Worm (Caenorhabditis elegans) whole organism, L2 larva: ENCODE measurements around the gene spp-7.

Experiments used
- Y55F3AM.14 ChIP-seq: fragments of 200-800 bp; sonication (Bioruptor generic); optimal IDR thresholded peaks from 2 replicates; lab custom pipeline; 2018; ENCODE audit warnings: mild to moderate bottlenecking, missing genetic modification characterization, missing compliant biosample characterization
- aly-2 ChIP-seq: fragments of 150-350 bp; optimal IDR thresholded peaks from 2 replicates; lab custom pipeline; 2014; ENCODE audit warnings: missing biosample characterization, missing genetic modification characterization
- ceh-16 ChIP-seq: fragments of 150-350 bp; optimal IDR thresholded peaks from 2 replicates; lab custom pipeline; 2014; ENCODE audit warnings: missing biosample characterization, missing genetic modification characterization
- elt-3 ChIP-seq: sonication (generic microtip); optimal IDR thresholded peaks from 2 replicates; lab custom pipeline; 2017; ENCODE audit warnings: missing biosample characterization, missing genetic modification characterization
- lin-11 ChIP-seq: fragments of 150-350 bp; sonication (generic microtip); optimal IDR thresholded peaks from 2 replicates; lab custom pipeline; 2014; ENCODE audit warnings: missing biosample characterization, missing genetic modification characterization, inconsistent platforms, mixed read lengths
- mdl-1 ChIP-seq, 2 experiments: fragments of 150-350 bp in 1 of 2; sonication (generic microtip) in 1 of 2; optimal IDR thresholded peaks; 2 replicates each; lab custom pipeline; 2017; ENCODE audit warnings: missing biosample characterization in 2 of 2, missing genetic modification characterization in 2 of 2
- nhr-10 ChIP-seq: sonication (generic microtip); optimal IDR thresholded peaks from 2 replicates; lab custom pipeline; 2017; ENCODE audit warnings: missing biosample characterization, missing genetic modification characterization
- nhr-12 ChIP-seq: fragments of 150-350 bp; optimal IDR thresholded peaks from 2 replicates; lab custom pipeline; 2014; ENCODE audit warnings: missing biosample characterization, missing genetic modification characterization
- nhr-129 ChIP-seq: fragments of 150-350 bp; optimal IDR thresholded peaks from 2 replicates; lab custom pipeline; 2014; ENCODE audit warnings: missing biosample characterization, missing genetic modification characterization
- nhr-237 ChIP-seq: fragments of 150-350 bp; optimal IDR thresholded peaks from 2 replicates; lab custom pipeline; 2014; ENCODE audit warnings: missing biosample characterization, missing genetic modification characterization
- peb-1 ChIP-seq: fragments of 150-350 bp; optimal IDR thresholded peaks from 2 replicates; lab custom pipeline; 2014; ENCODE audit warnings: missing biosample characterization, missing genetic modification characterization
- snpc-4 ChIP-seq: fragments of 150-350 bp; optimal IDR thresholded peaks from 2 replicates; lab custom pipeline; 2014; ENCODE audit warnings: missing biosample characterization, missing genetic modification characterization
- unc-62 ChIP-seq: fragments of 150-350 bp; optimal IDR thresholded peaks from 2 replicates; lab custom pipeline; 2014; ENCODE audit warnings: missing biosample characterization, missing genetic modification reagents, missing genetic modification characterization

- TF ChIP-seq snpc-4 (tag; lab: Kevin White, UChicago) (no peak), ceh-16 (tag; lab: Kevin White, UChicago) (no peak), elt-3 (tag; lab: Kevin White, UChicago) (no peak), aly-2 (no peak), unc-62 (GFP tag; lab: Kevin White, UChicago) (no peak), nhr-10 (tag; lab: Kevin White, UChicago) (no peak), Y55F3AM.14 (GFP tag; lab: Kevin White, UChicago) (no peak), lin-11 (tag; lab: Kevin White, UChicago) (no peak), nhr-12 (tag; lab: Kevin White, UChicago) (no peak), mdl-1 (tag; optimal IDR thresholded peaks at IDR 0.05; lab: Kevin White, UChicago) (no peak), nhr-129 (tag; lab: Kevin White, UChicago) (no peak), nhr-237 (no peak), peb-1 (tag; lab: Kevin White, UChicago) (no peak)
Measured at ce11 chrIV:5367899-5368298, 47.7 kb downstream of the spp-7 start.
